Worm (Caenorhabditis elegans) whole organism, L4/young adult: ENCODE measurements around the gene M04C3.5.

Experiments
- dao-5 ChIP-seq: sonication (generic microtip); optimal IDR thresholded peaks from 2 replicates; lab custom pipeline; 2016; ENCODE audit warnings: missing genotype, missing genetic modification characterization, moderate library complexity, missing compliant biosample characterization
- him-1 ChIP-seq: sonication (generic microtip); optimal IDR thresholded peaks from 2 replicates; lab custom pipeline; 2016; ENCODE audit warnings: missing genotype, missing genetic modification reagents, missing genetic modification characterization, missing compliant biosample characterization

- no peak for TF ChIP-seq dao-5
- no peak for TF ChIP-seq him-1 (tag; lab: Kevin White, UChicago)
Observed at ce11 chrV:19449544-19449943, at the start of gene M04C3.5.
